Worm (Caenorhabditis elegans) whole organism, L3 larva: ENCODE results near the gene C44C10.9.
A peak's percentile ranks its signal among the peaks of the same experiment; 100 is the strongest.

Source experiments
- R02D3.7 ChIP-seq: fragments of 150-350 bp; optimal IDR thresholded peaks from 2 replicates; lab custom pipeline; 2014; ENCODE audit warnings: missing biosample characterization, missing genetic modification characterization
- aly-2 ChIP-seq: fragments of 150-350 bp; optimal IDR thresholded peaks from 2 replicates; lab custom pipeline; 2014; ENCODE audit warnings: missing biosample characterization, missing genetic modification characterization
- ama-1 ChIP-seq: fragments of 150-350 bp; optimal IDR thresholded peaks from 2 replicates; lab custom pipeline; 2018
- ceh-16 ChIP-seq: sonication (generic microtip); optimal IDR thresholded peaks from 2 replicates; lab custom pipeline; 2017; ENCODE audit warnings: missing biosample characterization, missing genetic modification characterization
- ceh-28 ChIP-seq: fragments of 150-350 bp; optimal IDR thresholded peaks from 2 replicates; lab custom pipeline; 2014; ENCODE audit warnings: missing biosample characterization, missing genetic modification reagents, missing genetic modification characterization
- ceh-82 ChIP-seq: fragments of 150-350 bp; optimal IDR thresholded peaks from 2 replicates; lab custom pipeline; 2014; ENCODE audit warnings: missing biosample characterization, missing genetic modification characterization
- ceh-9 ChIP-seq: sonication (generic microtip); optimal IDR thresholded peaks from 2 replicates; lab custom pipeline; 2018; ENCODE audit warnings: missing biosample characterization, missing genetic modification characterization
- egl-27 ChIP-seq: sonication (generic microtip); optimal IDR thresholded peaks from 4 replicates; lab custom pipeline; 2017; ENCODE audit warnings: missing biosample characterization, missing genetic modification reagents, missing genetic modification characterization
- egl-5 ChIP-seq: fragments of 150-350 bp; optimal IDR thresholded peaks from 2 replicates; lab custom pipeline; 2017; ENCODE audit warnings: missing biosample characterization, missing genetic modification reagents, missing genetic modification characterization, inconsistent platforms
- elt-1 ChIP-seq: fragments of 150-350 bp; optimal IDR thresholded peaks from 2 replicates; lab custom pipeline; 2014; ENCODE audit warnings: missing biosample characterization, missing genetic modification characterization
- elt-2 ChIP-seq: sonication (generic microtip); optimal IDR thresholded peaks from 2 replicates; lab custom pipeline; 2016; ENCODE audit warnings: missing genetic modification reagents, mild to moderate bottlenecking, missing genetic modification characterization, missing compliant biosample characterization
- elt-3 ChIP-seq, 3 experiments: fragments of 150-350 bp in 1 of 3; sonication (generic microtip) in 2 of 3; optimal IDR thresholded peaks; 2 replicates in 2 of 3; 4 replicates in 1 of 3; lab custom pipeline; 2014 to 2017; ENCODE audit warnings: missing biosample characterization in 3 of 3, missing genetic modification characterization in 3 of 3
- eor-1 ChIP-seq, 2 experiments: fragments of 150-350 bp; optimal IDR thresholded peaks; 2 replicates each; lab custom pipeline; 2014 to 2018; ENCODE audit warnings: missing biosample characterization in 2 of 2, missing genetic modification characterization in 2 of 2
- fkh-10 ChIP-seq: sonication (generic microtip); optimal IDR thresholded peaks from 2 replicates; lab custom pipeline; 2017; ENCODE audit warnings: missing biosample characterization, missing genetic modification reagents, missing genetic modification characterization
- hmg-11 ChIP-seq: sonication (generic microtip); optimal IDR thresholded peaks from 2 replicates; lab custom pipeline; 2016; ENCODE audit warnings: missing genetic modification characterization, missing compliant biosample characterization
- jun-1 ChIP-seq: fragments of 150-350 bp; optimal IDR thresholded peaks from 2 replicates; lab custom pipeline; 2014; ENCODE audit warnings: missing biosample characterization, missing genetic modification reagents, missing genetic modification characterization
- lin-15B ChIP-seq: fragments of 150-350 bp; optimal IDR thresholded peaks from 2 replicates; lab custom pipeline; 2014; ENCODE audit warnings: missing biosample characterization, missing genetic modification characterization
- lin-39 ChIP-seq: fragments of 150-350 bp; optimal IDR thresholded peaks from 2 replicates; lab custom pipeline; 2018; ENCODE audit warnings: missing biosample characterization, missing genetic modification reagents, missing genetic modification characterization
- mdl-1 ChIP-seq: fragments of 150-350 bp; optimal IDR thresholded peaks from 2 replicates; lab custom pipeline; 2014; ENCODE audit warnings: missing biosample characterization, missing genetic modification characterization
- mml-1 ChIP-seq: fragments of 150-350 bp; sonication (generic microtip); optimal IDR thresholded peaks from 3 replicates; lab custom pipeline; 2014; ENCODE audit warnings: missing biosample characterization, missing genetic modification characterization
- nhr-12 ChIP-seq: fragments of 150-350 bp; optimal IDR thresholded peaks from 2 replicates; lab custom pipeline; 2014; ENCODE audit warnings: missing biosample characterization, missing genetic modification characterization
- nhr-23 ChIP-seq: fragments of 150-350 bp; optimal IDR thresholded peaks from 2 replicates; lab custom pipeline; 2014; ENCODE audit warnings: missing biosample characterization, missing genetic modification reagents, missing genetic modification characterization
- nhr-237 ChIP-seq: fragments of 150-350 bp; optimal IDR thresholded peaks from 2 replicates; lab custom pipeline; 2014; ENCODE audit warnings: missing biosample characterization, missing genetic modification characterization
- nhr-28 ChIP-seq: fragments of 150-350 bp; optimal IDR thresholded peaks from 2 replicates; lab custom pipeline; 2014; ENCODE audit warnings: missing biosample characterization, missing genetic modification characterization
- nhr-43 ChIP-seq: sonication (generic microtip); optimal IDR thresholded peaks from 2 replicates; lab custom pipeline; 2016; ENCODE audit warnings: mild to moderate bottlenecking, missing genetic modification characterization, missing compliant biosample characterization; ENCODE audit not compliant: poor library complexity, severe bottlenecking
- nhr-67 ChIP-seq: fragments of 150-350 bp; optimal IDR thresholded peaks from 2 replicates; lab custom pipeline; 2014; ENCODE audit warnings: missing biosample characterization, missing genetic modification characterization
- nhr-76 ChIP-seq: fragments of 150-350 bp; sonication (generic microtip); optimal IDR thresholded peaks from 5 replicates; lab custom pipeline; 2014; ENCODE audit warnings: missing biosample characterization, missing genetic modification characterization
- pha-4 ChIP-seq: fragments of 150-350 bp; optimal IDR thresholded peaks from 2 replicates; lab custom pipeline; 2014; ENCODE audit warnings: missing biosample characterization, missing genetic modification reagents, missing genetic modification characterization
- pqm-1 ChIP-seq: fragments of 150-350 bp; optimal IDR thresholded peaks from 2 replicates; lab custom pipeline; 2017; ENCODE audit warnings: missing biosample characterization, missing genetic modification characterization, inconsistent platforms
- skn-1 ChIP-seq: fragments of 150-350 bp; optimal IDR thresholded peaks from 2 replicates; lab custom pipeline; 2014; ENCODE audit warnings: missing biosample characterization, missing genetic modification characterization
- tbx-2 ChIP-seq: sonication (generic microtip); optimal IDR thresholded peaks from 2 replicates; lab custom pipeline; 2016; ENCODE audit warnings: mild to moderate bottlenecking, missing genetic modification characterization, missing compliant biosample characterization
- unc-39 ChIP-seq: sonication (generic microtip); optimal IDR thresholded peaks from 4 replicates; lab custom pipeline; 2017; ENCODE audit warnings: missing biosample characterization, missing genetic modification characterization
- unc-62 ChIP-seq: fragments of 150-350 bp; sonication (generic microtip); optimal IDR thresholded peaks from 4 replicates; lab custom pipeline; 2014; ENCODE audit warnings: missing biosample characterization, missing genetic modification reagents, missing genetic modification characterization
- zag-1 ChIP-seq: fragments of 150-350 bp; optimal IDR thresholded peaks from 2 replicates; lab custom pipeline; 2014; ENCODE audit warnings: missing biosample characterization, missing genetic modification characterization
- ztf-11 ChIP-seq: fragments of 150-350 bp; optimal IDR thresholded peaks from 2 replicates; lab custom pipeline; 2014; ENCODE audit warnings: missing biosample characterization, missing genetic modification characterization
- ztf-4 ChIP-seq: fragments of 150-350 bp; optimal IDR thresholded peaks from 2 replicates; lab custom pipeline; 2014; ENCODE audit warnings: missing biosample characterization, missing genetic modification characterization

Gene C44C10.9

DNA sequence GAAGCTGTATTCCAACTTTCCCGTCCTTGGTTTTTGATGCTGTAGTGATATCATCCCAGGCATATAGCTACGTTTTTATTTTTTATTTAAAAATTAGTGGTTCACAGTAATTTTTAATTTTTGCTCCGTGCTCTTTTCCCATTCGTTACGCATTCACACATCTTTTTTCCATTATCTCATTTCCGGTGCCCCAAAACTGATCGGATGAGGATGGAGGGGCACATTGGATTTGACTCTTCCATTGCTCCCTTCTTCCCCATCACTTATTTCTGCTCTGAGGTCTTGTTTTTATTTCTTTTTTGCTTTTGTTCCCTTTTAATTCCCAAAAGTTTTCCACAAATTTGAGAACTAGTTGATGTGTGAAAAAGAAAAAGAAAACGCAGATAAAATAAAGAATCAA is 36.8 kb upstream of the C44C10.9 start:
- no peak for TF ChIP-seq nhr-67 (tag; lab: Kevin White, UChicago)
- TF ChIP-seq lin-39 (tag; lab: Kevin White, UChicago) = no peak
- no peak for TF ChIP-seq aly-2 (tag; lab: Kevin White, UChicago)
- no peak for TF ChIP-seq ceh-82 (tag; lab: Kevin White, UChicago)
- TF ChIP-seq elt-3 (tag; optimal IDR thresholded peaks at IDR 0.05; lab: Kevin White, UChicago) = no peak
- TF ChIP-seq ceh-16 (tag; lab: Kevin White, UChicago) = no peak
- TF ChIP-seq elt-1 = no peak
- TF ChIP-seq ceh-9 (tag; lab: Kevin White, UChicago) = no peak
- no peak for TF ChIP-seq nhr-237

DNA sequence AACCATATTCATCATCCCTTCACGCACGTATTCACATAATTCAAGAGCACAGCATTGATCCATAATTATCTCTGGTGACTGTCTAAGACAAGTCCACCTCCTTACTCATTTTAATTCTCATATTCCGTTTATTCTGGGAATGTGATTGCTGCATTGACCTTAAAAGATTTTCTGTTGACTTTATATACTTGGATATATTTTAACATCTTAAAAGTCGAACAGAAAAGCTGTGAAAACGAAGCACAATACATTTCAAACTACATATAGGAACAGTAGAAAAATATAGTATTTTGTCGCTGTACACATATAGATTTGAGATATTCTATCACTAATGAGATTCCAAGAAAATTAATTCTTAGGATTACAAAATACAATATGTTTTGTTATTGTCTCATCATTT is 36.0 kb upstream of the C44C10.9 start:
- TF ChIP-seq zag-1 (tag; lab: Kevin White, UChicago) = no peak
- no peak for TF ChIP-seq nhr-12 (tag; lab: Kevin White, UChicago)
- no peak for TF ChIP-seq eor-1 (tag; optimal IDR thresholded peaks at IDR 0.05; lab: Kevin White, UChicago)
- TF ChIP-seq ceh-9 (tag; lab: Kevin White, UChicago) = no peak
- no peak for TF ChIP-seq nhr-43 (tag; lab: Kevin White, UChicago)
- no peak for TF ChIP-seq nhr-237
- no peak for TF ChIP-seq nhr-28 (tag; lab: Kevin White, UChicago)
- TF ChIP-seq unc-62 (GFP tag; lab: Kevin White, UChicago) = no peak
- no peak for TF ChIP-seq pqm-1
- TF ChIP-seq egl-5 = no peak
- TF ChIP-seq nhr-76 (tag; lab: Kevin White, UChicago) = no peak
- TF ChIP-seq ceh-16 (tag; lab: Kevin White, UChicago) = no peak
- no peak for TF ChIP-seq lin-15B (tag; lab: Kevin White, UChicago)
- TF ChIP-seq tbx-2 = no peak
- no peak for TF ChIP-seq aly-2 (tag; lab: Kevin White, UChicago)
- no peak for TF ChIP-seq ztf-4 (tag; lab: Kevin White, UChicago)
- TF ChIP-seq, all 47 proteins: peak for 0

DNA sequence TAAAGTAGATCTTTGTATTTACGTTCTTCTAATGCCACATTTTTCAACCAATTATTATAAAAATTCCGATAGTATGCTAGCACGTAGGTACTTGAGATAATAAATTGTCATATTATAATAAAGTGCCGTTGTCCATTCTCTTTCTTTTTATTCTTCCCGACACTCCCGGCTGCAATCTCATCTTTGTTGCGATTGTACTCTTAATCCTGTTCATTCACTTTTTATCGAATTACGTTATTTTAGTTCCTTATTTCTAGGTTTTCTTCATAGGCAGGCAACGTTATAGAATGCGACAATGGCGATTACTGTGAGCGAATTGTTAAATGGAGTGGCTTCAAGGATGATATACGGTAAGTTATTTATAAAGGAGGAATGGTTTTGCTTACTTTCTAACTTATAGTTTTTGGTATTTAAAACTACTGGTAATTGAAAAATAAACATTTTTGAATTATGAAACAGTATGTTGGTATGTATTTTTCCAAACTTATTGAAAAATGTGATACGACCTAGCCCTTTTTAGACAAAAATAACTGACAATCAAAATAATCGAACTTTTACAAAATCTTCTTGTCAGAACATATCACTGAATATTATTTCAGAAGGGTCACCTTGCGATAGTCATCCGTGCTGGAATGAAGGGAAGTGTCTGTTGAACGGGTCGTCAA is 29.6 kb upstream of the C44C10.9 start, which contains the start of gene C40H5.2:
TSS of gene C40H5.2 (plus strand) at position 256 of the 665 bp plus-strand sequence.
- TF ChIP-seq fkh-10 (GFP tag; lab: Kevin White, UChicago) (peak; percentile 54), mml-1 (tag; lab: Kevin White, UChicago) (no peak), ceh-82 (tag; lab: Kevin White, UChicago) (no peak)

DNA sequence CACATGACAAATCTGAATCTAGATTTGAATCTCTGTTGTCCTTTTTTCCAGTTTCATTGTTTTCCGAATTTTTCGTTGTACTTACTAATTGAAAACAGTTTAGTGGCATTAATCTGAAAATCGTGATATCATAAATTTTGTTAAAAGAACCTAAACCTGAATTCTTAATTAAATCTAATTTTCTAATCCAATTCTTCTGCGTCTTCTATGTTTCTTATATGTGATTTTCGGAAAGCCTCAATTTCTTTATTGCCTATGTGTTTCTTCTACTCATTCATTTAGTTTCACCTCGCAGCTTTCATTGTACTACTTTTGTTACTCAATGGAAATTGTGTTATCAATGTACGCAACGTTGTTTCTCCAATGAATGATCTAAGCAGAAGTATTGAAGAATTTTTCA is 27.4 kb upstream of the C44C10.9 start:
- TF ChIP-seq unc-62 (GFP tag; lab: Kevin White, UChicago) (no peak), egl-5 (no peak), mdl-1 (tag; lab: Kevin White, UChicago) (no peak), ztf-4 (tag; lab: Kevin White, UChicago) (no peak)

DNA sequence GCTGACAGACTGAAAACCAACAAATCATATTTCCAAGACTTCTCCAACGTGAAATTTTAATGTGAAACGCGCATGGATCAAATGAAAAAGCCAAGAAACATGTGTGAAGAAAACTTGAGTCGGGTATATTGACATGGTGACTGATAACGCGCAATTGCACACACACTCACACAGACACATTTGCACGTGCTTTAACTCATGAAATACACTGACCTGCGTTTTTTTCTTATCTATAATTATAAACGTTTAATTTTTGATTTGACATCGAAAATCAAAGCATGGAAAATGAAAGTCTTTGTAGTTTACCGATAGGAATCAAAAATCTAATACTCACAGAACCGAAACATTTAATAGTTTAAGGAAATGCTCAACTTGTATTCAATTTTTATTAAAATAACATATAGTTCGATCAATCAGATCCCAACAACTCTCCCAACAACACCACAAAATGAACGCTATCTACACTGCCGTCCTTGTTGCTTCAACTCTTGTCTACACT is 22.3 kb upstream of the C44C10.9 start, which contains the start of gene nspa-9:
TSS of gene nspa-9 (plus strand) at position 449 of the 499 bp plus-strand sequence.
- TF ChIP-seq nhr-237 = no peak
- no peak for TF ChIP-seq lin-39 (tag; lab: Kevin White, UChicago)
- peak; percentile 50 for TF ChIP-seq mdl-1 (tag; lab: Kevin White, UChicago)
- TF ChIP-seq unc-39 (tag; lab: Kevin White, UChicago) = no peak
- peak; percentile 94 for TF ChIP-seq elt-2 (tag; lab: Kevin White, UChicago)
- no peak for TF ChIP-seq ama-1
- no peak for TF ChIP-seq ztf-11 (tag; lab: Kevin White, UChicago)
- peak; percentile 94 for TF ChIP-seq pqm-1
- peak; percentile 19 for TF ChIP-seq jun-1 (tag; lab: Kevin White, UChicago)
- TF ChIP-seq pha-4 = peak; percentile 83
- TF ChIP-seq unc-62 (GFP tag; lab: Kevin White, UChicago) = no peak
- no peak for TF ChIP-seq aly-2 (tag; lab: Kevin White, UChicago)

DNA sequence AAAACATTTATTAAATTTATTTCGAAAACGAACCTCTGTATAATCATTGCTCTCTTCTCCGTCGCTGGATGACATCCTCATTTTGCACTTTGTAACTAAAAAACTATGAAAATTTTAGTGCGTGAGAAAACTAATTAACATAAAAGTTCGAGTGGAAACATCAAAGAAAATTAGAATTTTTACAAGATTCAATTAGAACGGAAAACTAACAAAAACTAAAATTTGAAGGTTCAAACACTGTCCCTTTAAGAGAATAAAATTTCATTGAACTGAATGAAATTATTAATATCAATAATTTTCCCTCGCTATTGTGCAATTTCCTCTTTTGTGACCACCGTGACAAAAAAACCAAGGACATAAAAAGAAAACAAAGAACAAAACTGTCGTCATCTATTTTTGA is 20.7 kb upstream of the C44C10.9 start, which contains the start of gene D1053.3:
TSS of gene D1053.3 (minus strand) at position 101 of the 400 bp plus-strand sequence.
- TF ChIP-seq tbx-2 (no peak), lin-15B (tag; lab: Kevin White, UChicago) (no peak), eor-1 (tag; optimal IDR thresholded peaks at IDR 0.05; lab: Kevin White, UChicago) (no peak), ztf-11 (tag; lab: Kevin White, UChicago) (no peak), hmg-11 (no peak), nhr-23 (tag; lab: Kevin White, UChicago) (no peak), nhr-28 (tag; lab: Kevin White, UChicago) (no peak), egl-27 (tag; lab: Kevin White, UChicago) (no peak), skn-1 (tag; lab: Kevin White, UChicago) (no peak), ceh-28 (tag; lab: Kevin White, UChicago) (no peak), elt-1 (no peak), fkh-10 (GFP tag; lab: Kevin White, UChicago) (no peak), mml-1 (tag; lab: Kevin White, UChicago) (no peak), ceh-9 (tag; lab: Kevin White, UChicago) (no peak), unc-39 (tag; lab: Kevin White, UChicago) (no peak), R02D3.7 (tag; lab: Kevin White, UChicago) (no peak)
- TF ChIP-seq, all 47 proteins: peak for 0
